Fruit fly (Drosophila melanogaster) whole organism, embryonic: ENCODE results near the gene Lztr1.

Experiments used
- ATbp ChIP-seq: fragments of 200-800 bp; sonication (Bioruptor generic); optimal IDR thresholded peaks from 2 replicates; lab custom pipeline; 2017; ENCODE audit warnings: missing biosample characterization, mild to moderate bottlenecking, missing genetic modification characterization, missing genetic modification reagents
- Aef1 ChIP-seq: fragments of 200-800 bp; sonication (Bioruptor generic); IDR thresholded peaks from 3 replicates; pipeline ENCODE4 v1.3.6; 2022; ENCODE audit warnings: missing biosample characterization, missing genetic modification characterization
- Antp ChIP-seq: fragments of 200-800 bp; sonication (Bioruptor generic); optimal IDR thresholded peaks from 3 replicates; lab custom pipeline; 2016; ENCODE audit warnings: missing biosample characterization, missing genetic modification characterization
- CG12071 ChIP-seq: fragments of 200-800 bp; sonication (Bioruptor generic); optimal IDR thresholded peaks from 3 replicates; lab custom pipeline; 2018; ENCODE audit warnings: missing biosample characterization, mild to moderate bottlenecking, missing genetic modification characterization
- CG14014 ChIP-seq: fragments of 200-800 bp; sonication (Bioruptor generic); IDR thresholded peaks from 2 replicates; pipeline ENCODE4 v1.3.6; 2022; ENCODE audit warnings: missing biosample characterization, missing genetic modification characterization
- CG15696 ChIP-seq: fragments of 200-800 bp; sonication (Bioruptor generic); optimal IDR thresholded peaks from 2 replicates; lab custom pipeline; 2019; ENCODE audit warnings: missing biosample characterization, mild to moderate bottlenecking, missing genetic modification characterization, moderate library complexity
- CG16813 ChIP-seq: fragments of 200-800 bp; sonication (Bioruptor generic); IDR thresholded peaks from 3 replicates; pipeline ENCODE4 v1.3.6; 2022; ENCODE audit warnings: missing biosample characterization, missing genetic modification characterization; ENCODE audit not compliant: partially characterized antibody
- CG17385 ChIP-seq: fragments of 200-800 bp; sonication (Bioruptor generic); optimal IDR thresholded peaks from 3 replicates; lab custom pipeline; 2018; ENCODE audit warnings: missing biosample characterization, mild to moderate bottlenecking, missing genetic modification characterization
- CG1832 ChIP-seq: fragments of 200-800 bp; sonication (Bioruptor generic); optimal IDR thresholded peaks from 2 replicates; lab custom pipeline; 2017; ENCODE audit warnings: missing biosample characterization, mild to moderate bottlenecking, missing genetic modification characterization, inconsistent platforms
- CG18599 ChIP-seq: fragments of 200-800 bp; sonication (Bioruptor generic); optimal IDR thresholded peaks from 3 replicates; lab custom pipeline; 2017; ENCODE audit warnings: missing biosample characterization, missing genetic modification characterization, mild to moderate bottlenecking, moderate library complexity, missing genetic modification reagents
- CG30020 ChIP-seq: fragments of 200-800 bp; optimal IDR thresholded peaks from 2 replicates; lab custom pipeline; 2019; ENCODE audit warnings: missing biosample characterization, mild to moderate bottlenecking, missing genetic modification characterization, moderate library complexity
- CG3838 ChIP-seq: fragments of 200-800 bp; sonication (Bioruptor generic); optimal IDR thresholded peaks from 3 replicates; lab custom pipeline; 2016; ENCODE audit warnings: missing biosample characterization, missing genetic modification characterization
- CG4328 ChIP-seq: fragments of 200-800 bp; sonication (Bioruptor generic); optimal IDR thresholded peaks from 3 replicates; lab custom pipeline; 2017; ENCODE audit warnings: missing biosample characterization, missing genetic modification reagents, missing genetic modification characterization
- CG4820 ChIP-seq: fragments of 200-800 bp; sonication (Bioruptor generic); optimal IDR thresholded peaks from 3 replicates; lab custom pipeline; 2016; ENCODE audit warnings: missing biosample characterization, missing genetic modification characterization
- CG4854 ChIP-seq: fragments of 200-800 bp; sonication (Bioruptor generic); optimal IDR thresholded peaks from 2 replicates; lab custom pipeline; 2016; ENCODE audit warnings: missing biosample characterization, missing genetic modification characterization, inconsistent platforms
- CG5180 ChIP-seq: fragments of 200-800 bp; sonication (Bioruptor generic); optimal IDR thresholded peaks from 3 replicates; lab custom pipeline; 2017; ENCODE audit warnings: missing biosample characterization, missing genetic modification characterization, mild to moderate bottlenecking, moderate library complexity, missing genetic modification reagents
- CG7556 ChIP-seq: fragments of 200-800 bp; sonication (Bioruptor generic); optimal IDR thresholded peaks from 2 replicates; lab custom pipeline; 2017; ENCODE audit warnings: missing biosample characterization, mild to moderate bottlenecking, missing genetic modification characterization
- CG7839 ChIP-seq: fragments of 200-800 bp; sonication (Bioruptor generic); optimal IDR thresholded peaks from 3 replicates; lab custom pipeline; 2018; ENCODE audit warnings: missing biosample characterization, mild to moderate bottlenecking, missing genetic modification characterization, moderate library complexity
- CG8089 ChIP-seq: fragments of 200-800 bp; sonication (Bioruptor generic); optimal IDR thresholded peaks from 3 replicates; lab custom pipeline; 2016; ENCODE audit warnings: missing biosample characterization, missing genetic modification characterization
- Camta ChIP-seq: fragments of 200-800 bp; sonication (Bioruptor generic); optimal IDR thresholded peaks from 2 replicates; lab custom pipeline; 2016; ENCODE audit warnings: missing biosample characterization, missing genetic modification characterization
- D ChIP-seq, 2 experiments: fragments of 200-800 bp in 1 of 2; fragments of >200 bp in 1 of 2; sonication (Bioruptor generic) in 1 of 2; optimal IDR thresholded peaks; 2 replicates in 1 of 2; 3 replicates in 1 of 2; lab custom pipeline; 2017; ENCODE audit warnings: mild to moderate bottlenecking in 1 of 2, missing biosample characterization in 1 of 2, missing genetic modification characterization in 1 of 2, missing genetic modification reagents in 1 of 2
- Dfd ChIP-seq, 2 experiments: fragments of >200 bp; optimal IDR thresholded peaks; 2 replicates each; lab custom pipeline; 2017; ENCODE audit warnings: missing biosample characterization in 2 of 2, missing genetic modification characterization in 2 of 2
- Doc3 ChIP-seq: fragments of 200-800 bp; sonication (Bioruptor generic); IDR thresholded peaks from 3 replicates; pipeline ENCODE4 v1.3.6; 2022; ENCODE audit warnings: missing biosample characterization, missing genetic modification characterization; ENCODE audit not compliant: partially characterized antibody
- Drgx ChIP-seq: fragments of 200-800 bp; sonication (Bioruptor generic); IDR thresholded peaks from 2 replicates; pipeline ENCODE4 v1.3.6; 2022; ENCODE audit warnings: missing biosample characterization, missing genetic modification characterization
- ERR ChIP-seq: fragments of 200-800 bp; sonication (Bioruptor generic); optimal IDR thresholded peaks from 2 replicates; lab custom pipeline; 2016; ENCODE audit warnings: missing biosample characterization, missing genetic modification characterization
- Gug ChIP-seq: fragments of 200-800 bp; sonication (Bioruptor generic); IDR thresholded peaks from 4 replicates; pipeline ENCODE4 v1.3.6; 2022; ENCODE audit warnings: missing biosample characterization, missing genetic modification characterization
- HmgD ChIP-seq: fragments of 200-800 bp; sonication (Bioruptor generic); optimal IDR thresholded peaks from 3 replicates; lab custom pipeline; 2016; ENCODE audit warnings: missing biosample characterization, missing genetic modification characterization
- Lpt ChIP-seq: fragments of >200 bp; optimal IDR thresholded peaks from 2 replicates; lab custom pipeline; 2018; ENCODE audit warnings: missing biosample characterization, missing genetic modification characterization
- Max ChIP-seq: fragments of 200-800 bp; sonication (Bioruptor generic); optimal IDR thresholded peaks from 2 replicates; lab custom pipeline; 2016; ENCODE audit warnings: missing biosample characterization, mild to moderate bottlenecking, missing genetic modification characterization
- Optix ChIP-seq: fragments of 200-800 bp; sonication (Bioruptor generic); IDR thresholded peaks from 3 replicates; pipeline ENCODE4 v1.3.6; 2022; ENCODE audit warnings: missing biosample characterization, missing genetic modification characterization
- Pdp1 ChIP-seq, 2 experiments: fragments of 200-800 bp; sonication (Bioruptor generic); optimal IDR thresholded peaks; 3 replicates each; lab custom pipeline; 2016; ENCODE audit warnings: missing biosample characterization in 2 of 2, missing genetic modification characterization in 2 of 2, mild to moderate bottlenecking in 1 of 2, moderate library complexity in 1 of 2
- Taf1 ChIP-seq: fragments of 200-800 bp; sonication (Bioruptor generic); IDR thresholded peaks from 2 replicates; pipeline ENCODE4 v1.3.6; 2022; ENCODE audit warnings: missing biosample characterization, missing genetic modification characterization
- ap ChIP-seq: fragments of 200-800 bp; sonication (Bioruptor generic); IDR thresholded peaks from 2 replicates; pipeline ENCODE4 v1.3.6; 2022; ENCODE audit warnings: missing biosample characterization, missing genetic modification characterization
- cwo ChIP-seq: fragments of 200-800 bp; sonication (Bioruptor generic); optimal IDR thresholded peaks from 3 replicates; lab custom pipeline; 2017; ENCODE audit warnings: missing biosample characterization, missing genetic modification characterization, mild to moderate bottlenecking, moderate library complexity, missing genetic modification reagents
- dati ChIP-seq: fragments of 200-800 bp; sonication (Bioruptor generic); IDR thresholded peaks from 2 replicates; pipeline ENCODE4 v1.3.6; 2022; ENCODE audit warnings: missing biosample characterization, missing genetic modification characterization
- dmrt99B ChIP-seq: fragments of 200-800 bp; sonication (Bioruptor generic); optimal IDR thresholded peaks from 2 replicates; lab custom pipeline; 2018; ENCODE audit warnings: missing biosample characterization, mild to moderate bottlenecking, missing genetic modification characterization, moderate library complexity
- ems ChIP-seq: fragments of 200-800 bp; sonication (Bioruptor generic); optimal IDR thresholded peaks from 3 replicates; lab custom pipeline; 2016; ENCODE audit warnings: missing biosample characterization, missing genetic modification characterization
- fu2 ChIP-seq: fragments of 200-800 bp; sonication (Bioruptor generic); optimal IDR thresholded peaks from 2 replicates; lab custom pipeline; 2016; ENCODE audit warnings: missing biosample characterization, missing genetic modification characterization
- gsb ChIP-seq: fragments of 200-800 bp; sonication (Bioruptor generic); IDR thresholded peaks from 2 replicates; pipeline ENCODE4 v1.3.6; 2022; ENCODE audit warnings: missing biosample characterization, missing genetic modification characterization
- h ChIP-seq: fragments of >200 bp; optimal IDR thresholded peaks from 2 replicates; lab custom pipeline; 2017
- jigr1 ChIP-seq: fragments of 200-800 bp; sonication (Bioruptor generic); IDR thresholded peaks from 3 replicates; pipeline ENCODE4 v1.3.6; 2022; ENCODE audit warnings: missing biosample characterization, missing genetic modification characterization
- lov ChIP-seq, 2 experiments: fragments of 200-800 bp in 1 of 2; fragments of >200 bp in 1 of 2; sonication (Bioruptor generic) in 1 of 2; IDR thresholded peaks in 1 of 2; optimal IDR thresholded peaks in 1 of 2; 2 replicates in 1 of 2; 3 replicates in 1 of 2; pipeline versions ENCODE4 v1.3.6 to Lab custom; 2017 to 2022; ENCODE audit warnings: missing biosample characterization in 1 of 2, missing genetic modification characterization in 1 of 2
- p53 ChIP-seq: fragments of 200-800 bp; sonication (Bioruptor generic); optimal IDR thresholded peaks from 2 replicates; lab custom pipeline; 2016; ENCODE audit warnings: missing biosample characterization, missing genetic modification characterization
- repo ChIP-seq: fragments of 200-800 bp; sonication (Bioruptor generic); optimal IDR thresholded peaks from 2 replicates; lab custom pipeline; 2016; ENCODE audit warnings: missing biosample characterization, missing genetic modification characterization
- ro ChIP-seq: fragments of 200-800 bp; sonication (Bioruptor generic); IDR thresholded peaks from 2 replicates; pipeline ENCODE4 v1.3.6; 2022; ENCODE audit warnings: missing biosample characterization, missing genetic modification characterization
- scrt ChIP-seq: fragments of 200-800 bp; sonication (Bioruptor generic); optimal IDR thresholded peaks from 2 replicates; lab custom pipeline; 2018; ENCODE audit warnings: missing biosample characterization, mild to moderate bottlenecking, missing genetic modification characterization, moderate library complexity
- sens ChIP-seq: fragments of 200-800 bp; sonication (Bioruptor generic); peaks from one replicate; lab custom pipeline; 2016; ENCODE audit warnings: missing biosample characterization, missing genetic modification characterization
- shn ChIP-seq: fragments of 200-800 bp; sonication (Bioruptor generic); optimal IDR thresholded peaks from 3 replicates; lab custom pipeline; 2016; ENCODE audit warnings: missing biosample characterization, missing genetic modification characterization
- slbo ChIP-seq: fragments of 200-800 bp; sonication (Bioruptor generic); IDR thresholded peaks from 2 replicates; pipeline ENCODE4 v1.3.6; 2022; ENCODE audit warnings: missing biosample characterization, missing genetic modification characterization
- trem ChIP-seq: fragments of 200-800 bp; optimal IDR thresholded peaks from 3 replicates; lab custom pipeline; 2019; ENCODE audit warnings: missing biosample characterization, mild to moderate bottlenecking, missing genetic modification characterization, moderate library complexity
- wor ChIP-seq: fragments of 200-800 bp; sonication (Bioruptor generic); IDR thresholded peaks from 2 replicates; pipeline ENCODE4 v1.3.6; 2022; ENCODE audit warnings: missing biosample characterization, missing genetic modification characterization

The Lztr1 gene

DNA sequence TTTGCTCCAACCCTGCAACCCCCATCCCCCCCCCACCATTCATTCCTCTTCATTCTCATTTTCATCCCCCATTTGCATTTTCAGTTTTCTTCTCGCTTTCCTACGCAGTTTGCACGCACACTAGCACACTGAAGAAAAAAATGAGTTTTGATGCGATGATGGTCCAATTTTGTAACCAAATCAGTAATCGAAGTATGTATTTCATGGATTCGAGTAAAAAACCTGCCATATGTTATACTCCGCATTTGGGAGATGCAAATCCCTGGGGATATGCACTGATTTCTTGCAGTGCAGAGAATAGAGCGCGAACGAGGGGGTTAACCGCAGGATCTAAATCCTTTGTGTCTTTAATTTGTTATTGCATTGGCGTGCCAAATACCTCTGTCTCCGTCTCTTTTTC is 28.5 kb upstream of the Lztr1 start (continued):
- TF ChIP-seq CG17385 (GFP tag; lab: Kevin White, UChicago) (peak; percentile 41), CG1832 (GFP tag; lab: Kevin White, UChicago) (no peak), ap (peak; percentile 28; the same call in 1 of the 2 replicates), sens (GFP tag; lab: Kevin White, UChicago) (peak; percentile 90), ro (GFP tag; lab: Robert Waterston, UW) (0 out of 2 replicates have a peak, but pooled peaks have one; percentile 24), Lpt (GFP tag; lab: Kevin White, UChicago) (no peak), CG8089 (GFP tag; lab: Kevin White, UChicago) (peak; percentile 33), Doc3 (GFP tag; lab: Robert Waterston, UW) (no peak), CG30020 (tag; lab: Kevin White, UChicago) (no peak), fu2 (GFP tag; lab: Kevin White, UChicago) (peak; percentile 26), HmgD (GFP tag; lab: Kevin White, UChicago) (peak; percentile 17), CG7556 (GFP tag; lab: Kevin White, UChicago) (peak; percentile 52), CG5180 (GFP tag; lab: Kevin White, UChicago) (peak; percentile 15), wor (GFP tag; lab: Robert Waterston, UW) (no peak), Camta (no peak), slbo (GFP tag; lab: Robert Waterston, UW) (peak; percentile 78), cwo (GFP tag; lab: Kevin White, UChicago) (peak; percentile 32), gsb (GFP tag; lab: Robert Waterston, UW) (no peak), Pdp1 (GFP tag; optimal IDR thresholded peaks at IDR 0.05; lab: Kevin White, UChicago) (peak in 1 of 2 experiments; percentile 59), Gug (GFP tag; lab: Robert Waterston, UW) (peak; percentile 54; the same call in 2 of the 4 replicates), CG4854 (GFP tag; lab: Kevin White, UChicago) (no peak), CG18599 (GFP tag; lab: Kevin White, UChicago) (peak; percentile 81), Aef1 (peak; percentile 59; the same call in 2 of the 3 replicates), CG14014 (peak; percentile 59), dati (GFP tag; lab: Robert Waterston, UW) (no peak), h (lab: Kevin White, UChicago) (no peak), Antp (GFP tag; lab: Kevin White, UChicago) (peak; percentile 69), Max (GFP tag; lab: Kevin White, UChicago) (no peak), D (optimal IDR thresholded peaks at IDR 0.05; lab: Kevin White, UChicago) (no peak), D (GFP tag; optimal IDR thresholded peaks at IDR 0.05; lab: Kevin White, UChicago) (peak; percentile 43), repo (GFP tag; lab: Kevin White, UChicago) (peak; percentile 2), CG16813 (GFP tag; lab: Robert Waterston, UW) (no peak), Optix (0 out of 3 replicates have a peak, but pooled peaks have one; percentile 65), CG15696 (tag; lab: Kevin White, UChicago) (no peak), Drgx (GFP tag; lab: Robert Waterston, UW) (no peak), ems (peak; percentile 12), CG4820 (GFP tag; lab: Kevin White, UChicago) (peak; percentile 39), trem (tag; lab: Kevin White, UChicago) (no peak), CG4328 (GFP tag; lab: Kevin White, UChicago) (no peak), CG7839 (peak; percentile 74), ATbp (GFP tag; lab: Kevin White, UChicago) (peak; percentile 65), jigr1 (GFP tag; lab: Robert Waterston, UW) (no peak), ERR (GFP tag; lab: Kevin White, UChicago) (no peak), dmrt99B (peak; percentile 77), p53 (GFP tag; lab: Kevin White, UChicago) (no peak), CG3838 (no peak), lov (optimal IDR thresholded peaks at IDR 0.05; lab: Kevin White, UChicago) (no peak), lov (GFP tag; IDR thresholded peaks at IDR 0.05; lab: Robert Waterston, UW) (no peak), shn (GFP tag; lab: Kevin White, UChicago) (peak; percentile 22), Taf1 (GFP tag; lab: Robert Waterston, UW) (no peak), Dfd (GFP tag; optimal IDR thresholded peaks at IDR 0.05; lab: Kevin White, UChicago) (no peak), scrt (GFP tag; lab: Kevin White, UChicago) (peak; percentile 29), CG12071 (GFP tag; lab: Kevin White, UChicago) (peak; percentile 75)
